Worm (Caenorhabditis elegans) whole organism, L4 larva: Measurements from ENCODE around the gene C38H2.3.

ENCODE experiments used
- D1046.2 ChIP-seq: fragments of 200-800 bp; sonication (Bioruptor generic); IDR thresholded peaks from 2 replicates; pipeline ENCODE4 v1.3.6; 2022; ENCODE audit warnings: missing genetic modification characterization, missing compliant biosample characterization
- F10B5.3 ChIP-seq: sonication (generic microtip); optimal IDR thresholded peaks from 2 replicates; lab custom pipeline; 2016; ENCODE audit warnings: mild to moderate bottlenecking, missing genetic modification characterization, missing compliant biosample characterization
- F37D6.2 ChIP-seq: sonication (generic microtip); optimal IDR thresholded peaks from 2 replicates; lab custom pipeline; 2016; ENCODE audit warnings: mild to moderate bottlenecking, missing genetic modification characterization, missing compliant biosample characterization
- T20F7.1 ChIP-seq: fragments of 200-800 bp; sonication (Bioruptor generic); optimal IDR thresholded peaks from 2 replicates; lab custom pipeline; 2018; ENCODE audit warnings: mild to moderate bottlenecking, missing genetic modification characterization, missing compliant biosample characterization
- Y48G9A.11 ChIP-seq: fragments of 200-800 bp; sonication (Bioruptor generic); IDR thresholded peaks from 2 replicates; pipeline ENCODE4 v1.3.6; 2022; ENCODE audit warnings: missing genetic modification reagents, missing genetic modification characterization, missing compliant biosample characterization
- Y5F2A.4 ChIP-seq: fragments of 200-800 bp; sonication (Bioruptor generic); optimal IDR thresholded peaks from 2 replicates; lab custom pipeline; 2018; ENCODE audit warnings: mild to moderate bottlenecking, missing genetic modification characterization, missing compliant biosample characterization
- ZK546.5 ChIP-seq, 2 experiments: sonication (generic microtip); optimal IDR thresholded peaks; 2 replicates each; lab custom pipeline; 2017; ENCODE audit warnings: missing biosample characterization in 2 of 2, missing genetic modification characterization in 2 of 2
- aly-2 ChIP-seq: sonication (generic microtip); optimal IDR thresholded peaks from 2 replicates; lab custom pipeline; 2018; ENCODE audit warnings: missing biosample characterization, missing genetic modification characterization
- attf-4 ChIP-seq: sonication (generic microtip); optimal IDR thresholded peaks from 3 replicates; lab custom pipeline; 2017; ENCODE audit warnings: missing biosample characterization, missing genetic modification characterization
- ceh-20 ChIP-seq: fragments of 200-800 bp; sonication (Bioruptor generic); IDR thresholded peaks from 2 replicates; pipeline ENCODE4 v1.3.6; 2022; ENCODE audit warnings: missing genetic modification reagents, missing genetic modification characterization, missing compliant biosample characterization
- ceh-28 ChIP-seq: fragments of 150-350 bp; optimal IDR thresholded peaks from 2 replicates; lab custom pipeline; 2014; ENCODE audit warnings: missing biosample characterization, missing genetic modification reagents, missing genetic modification characterization
- ceh-44 ChIP-seq: fragments of 200-800 bp; sonication (Bioruptor generic); IDR thresholded peaks from 2 replicates; pipeline ENCODE4 v1.3.6; 2022; ENCODE audit warnings: missing genetic modification reagents, missing genetic modification characterization, missing compliant biosample characterization
- ceh-62 ChIP-seq: sonication (generic microtip); optimal IDR thresholded peaks from 2 replicates; lab custom pipeline; 2017; ENCODE audit warnings: missing biosample characterization, missing genetic modification characterization
- ceh-82 ChIP-seq: sonication (generic microtip); optimal IDR thresholded peaks from 2 replicates; lab custom pipeline; 2017; ENCODE audit warnings: missing biosample characterization, missing genetic modification characterization
- ces-1 ChIP-seq: fragments of 150-350 bp; sonication (generic microtip); optimal IDR thresholded peaks from 4 replicates; lab custom pipeline; 2014; ENCODE audit warnings: missing biosample characterization, missing genetic modification reagents, missing genetic modification characterization
- cey-2 ChIP-seq: sonication (generic microtip); optimal IDR thresholded peaks from 3 replicates; lab custom pipeline; 2017; ENCODE audit warnings: missing genetic modification characterization, mild to moderate bottlenecking, missing compliant biosample characterization, antibody characterized with exemption, borderline replicate concordance; ENCODE audit not compliant: insufficient read depth
- dpl-1 ChIP-seq: fragments of 150-350 bp; optimal IDR thresholded peaks from 2 replicates; lab custom pipeline; 2014; ENCODE audit warnings: missing biosample characterization, missing genetic modification reagents, missing genetic modification characterization
- egl-27 ChIP-seq: sonication (generic microtip); optimal IDR thresholded peaks from 3 replicates; lab custom pipeline; 2017; ENCODE audit warnings: missing biosample characterization, missing genetic modification reagents, missing genetic modification characterization
- egl-43 ChIP-seq: fragments of 200-800 bp; sonication (Bioruptor generic); IDR thresholded peaks from 2 replicates; pipeline ENCODE4 v1.3.6; 2022; ENCODE audit warnings: missing genetic modification reagents, missing genetic modification characterization, missing compliant biosample characterization
- fos-1 ChIP-seq: fragments of 150-350 bp; optimal IDR thresholded peaks from 2 replicates; lab custom pipeline; 2014; ENCODE audit warnings: missing biosample characterization, missing genetic modification characterization
- hif-1 ChIP-seq, 2 experiments: sonication (generic microtip); optimal IDR thresholded peaks; 2 replicates each; lab custom pipeline; 2016 to 2017; ENCODE audit warnings: missing compliant biosample characterization in 2 of 2, missing genetic modification characterization in 2 of 2, missing genetic modification reagents in 2 of 2, missing genotype in 2 of 2, mild to moderate bottlenecking in 1 of 2
- hlh-30 ChIP-seq: sonication (generic microtip); optimal IDR thresholded peaks from 2 replicates; lab custom pipeline; 2017; ENCODE audit warnings: antibody characterized with exemption, mild to moderate bottlenecking, missing genetic modification characterization, missing compliant biosample characterization; ENCODE audit not compliant: insufficient read depth
- hmg-1.1 ChIP-seq: fragments of 200-800 bp; sonication (Bioruptor generic); IDR thresholded peaks from 2 replicates; pipeline ENCODE4 v1.3.6; 2022; ENCODE audit warnings: missing genetic modification reagents, missing genetic modification characterization, missing compliant biosample characterization
- lin-13 ChIP-seq: fragments of 150-350 bp; optimal IDR thresholded peaks from 2 replicates; lab custom pipeline; 2014; ENCODE audit warnings: missing biosample characterization, missing genetic modification reagents, missing genetic modification characterization
- madf-9 ChIP-seq: fragments of 200-800 bp; sonication (Bioruptor generic); conservative IDR thresholded peaks from 2 replicates; pipeline ENCODE4 v1.3.6; 2022; ENCODE audit warnings: missing genetic modification reagents, missing genetic modification characterization, missing compliant biosample characterization
- mdl-1 ChIP-seq, 2 experiments: fragments of 150-350 bp in 1 of 2; sonication (generic microtip) in 1 of 2; optimal IDR thresholded peaks; 2 replicates each; lab custom pipeline; 2014 to 2017; ENCODE audit warnings: missing biosample characterization in 2 of 2, missing genetic modification characterization in 2 of 2
- mxl-3 ChIP-seq: fragments of 200-800 bp; sonication (Bioruptor generic); optimal IDR thresholded peaks from 2 replicates; lab custom pipeline; 2018; ENCODE audit warnings: mild to moderate bottlenecking, missing genetic modification characterization, missing compliant biosample characterization
- nhr-11 ChIP-seq: fragments of 150-350 bp; optimal IDR thresholded peaks from 2 replicates; lab custom pipeline; 2014; ENCODE audit warnings: missing biosample characterization, missing genetic modification characterization
- nhr-111 ChIP-seq: fragments of 200-800 bp; sonication (Bioruptor generic); optimal IDR thresholded peaks from 2 replicates; lab custom pipeline; 2018; ENCODE audit warnings: mild to moderate bottlenecking, missing genetic modification characterization, missing compliant biosample characterization
- nhr-237 ChIP-seq: sonication (generic microtip); optimal IDR thresholded peaks from 2 replicates; lab custom pipeline; 2017; ENCODE audit warnings: missing biosample characterization, missing genetic modification characterization
- nhr-25 ChIP-seq: sonication (generic microtip); optimal IDR thresholded peaks from 2 replicates; lab custom pipeline; 2017; ENCODE audit warnings: missing genetic modification characterization, mild to moderate bottlenecking, missing compliant biosample characterization, antibody characterized with exemption, moderate library complexity, borderline replicate concordance; ENCODE audit not compliant: insufficient read depth
- nhr-28 ChIP-seq: fragments of 150-350 bp; optimal IDR thresholded peaks from 2 replicates; lab custom pipeline; 2014; ENCODE audit warnings: missing biosample characterization, missing genetic modification characterization
- nhr-42 ChIP-seq: fragments of 200-800 bp; sonication (Bioruptor generic); IDR thresholded peaks from 2 replicates; pipeline ENCODE4 v1.3.6; 2022; ENCODE audit warnings: missing genetic modification characterization, missing compliant biosample characterization
- nhr-48 ChIP-seq: sonication (generic microtip); optimal IDR thresholded peaks from 2 replicates; lab custom pipeline; 2016; ENCODE audit warnings: mild to moderate bottlenecking, missing genetic modification characterization, missing compliant biosample characterization
- nhr-6 ChIP-seq: fragments of 150-350 bp; optimal IDR thresholded peaks from 2 replicates; lab custom pipeline; 2014; ENCODE audit warnings: missing biosample characterization, missing genetic modification characterization
- pha-4 ChIP-seq, 2 experiments: fragments of 150-350 bp in 1 of 2; fragments of 200-800 bp in 1 of 2; sonication (Bioruptor generic) in 1 of 2; IDR thresholded peaks in 1 of 2; optimal IDR thresholded peaks in 1 of 2; 2 replicates each; pipeline versions ENCODE4 v1.3.6 to Lab custom; 2014 to 2022; ENCODE audit warnings: missing genetic modification characterization in 2 of 2, missing genetic modification reagents in 2 of 2, missing biosample characterization in 1 of 2, missing compliant biosample characterization in 1 of 2
- pqm-1 ChIP-seq: sonication (generic microtip); optimal IDR thresholded peaks from 2 replicates; lab custom pipeline; 2017; ENCODE audit warnings: missing biosample characterization, missing genetic modification characterization
- rbr-2 ChIP-seq: sonication (generic microtip); optimal IDR thresholded peaks from 2 replicates; lab custom pipeline; 2016; ENCODE audit warnings: missing genotype, missing genetic modification characterization, missing compliant biosample characterization
- sdz-12 ChIP-seq: fragments of 200-800 bp; sonication (Bioruptor generic); optimal IDR thresholded peaks from 2 replicates; lab custom pipeline; 2018; ENCODE audit warnings: mild to moderate bottlenecking, missing genetic modification characterization, missing compliant biosample characterization
- set-16 ChIP-seq: fragments of 200-800 bp; sonication (Bioruptor generic); IDR thresholded peaks from 2 replicates; pipeline ENCODE4 v1.3.6; 2022; ENCODE audit warnings: missing genetic modification reagents, missing genetic modification characterization, missing compliant biosample characterization
- snpc-1.2 ChIP-seq: fragments of 200-800 bp; sonication (Bioruptor generic); IDR thresholded peaks from 2 replicates; pipeline ENCODE4 v1.3.6; 2022; ENCODE audit warnings: missing genetic modification reagents, missing genetic modification characterization, missing compliant biosample characterization
- snpc-4 ChIP-seq: fragments of 150-350 bp; optimal IDR thresholded peaks from 2 replicates; lab custom pipeline; 2014; ENCODE audit warnings: missing biosample characterization, missing genetic modification characterization
- tag-97 ChIP-seq: fragments of 200-800 bp; sonication (Bioruptor generic); IDR thresholded peaks from 2 replicates; pipeline ENCODE4 v1.3.6; 2022; ENCODE audit warnings: missing genetic modification characterization, missing compliant biosample characterization
- unc-39 ChIP-seq: sonication (generic microtip); optimal IDR thresholded peaks from 2 replicates; lab custom pipeline; 2017; ENCODE audit warnings: missing biosample characterization, missing genetic modification characterization
- vab-7 ChIP-seq: fragments of 200-800 bp; sonication (Bioruptor generic); IDR thresholded peaks from 2 replicates; pipeline ENCODE4 v1.3.6; 2022; ENCODE audit warnings: missing genetic modification reagents, missing genetic modification characterization, missing compliant biosample characterization
- zag-1 ChIP-seq: fragments of 150-350 bp; optimal IDR thresholded peaks from 2 replicates; lab custom pipeline; 2014; ENCODE audit warnings: missing biosample characterization, missing genetic modification characterization
- zip-11 ChIP-seq: fragments of 200-800 bp; sonication (Bioruptor generic); IDR thresholded peaks from 2 replicates; pipeline ENCODE4 v1.3.6; 2022; ENCODE audit warnings: missing genetic modification characterization, missing compliant biosample characterization
- zip-2 ChIP-seq: fragments of 150-350 bp; optimal IDR thresholded peaks from 2 replicates; lab custom pipeline; 2014; ENCODE audit warnings: missing biosample characterization, missing genetic modification characterization
- ztf-11 ChIP-seq: fragments of 150-350 bp; optimal IDR thresholded peaks from 2 replicates; lab custom pipeline; 2014; ENCODE audit warnings: missing biosample characterization, missing genetic modification characterization

C38H2.3 gene

DNA sequence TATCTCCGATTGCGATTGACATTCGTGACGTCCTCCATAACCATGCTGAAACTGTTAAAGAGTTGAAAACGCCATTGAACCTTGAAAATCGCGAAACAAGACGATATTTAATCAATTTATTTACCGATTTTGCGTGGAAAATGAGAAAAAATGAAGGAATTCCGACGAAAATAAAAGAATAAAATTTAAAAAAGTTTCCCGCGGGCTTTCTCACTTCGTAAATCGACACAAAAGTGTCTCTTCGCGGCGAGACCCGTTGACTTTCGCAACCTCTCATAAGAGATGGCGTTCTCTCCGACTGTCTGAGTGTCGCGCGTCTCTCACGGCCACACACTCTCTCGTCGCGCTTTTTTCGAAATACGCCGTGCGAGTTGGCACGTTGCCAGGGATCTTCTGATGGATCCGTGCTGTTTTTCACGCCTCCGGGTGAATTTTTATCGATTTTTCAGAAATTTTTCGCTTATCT is 20.9 kb upstream of the C38H2.3 start, which contains the start of gene hat-1 (continued):
- no peak for TF ChIP-seq tag-97 (GFP tag; lab: Robert Waterston, UW)
- TF ChIP-seq zip-11 (GFP tag; lab: Robert Waterston, UW) = no peak
- TF ChIP-seq hlh-30 (tag; lab: Kevin White, UChicago) = peak; percentile 90
- no peak for TF ChIP-seq ceh-82 (tag; lab: Kevin White, UChicago)
- peak; percentile 92 for TF ChIP-seq F37D6.2 (tag; lab: Kevin White, UChicago)
- TF ChIP-seq sdz-12 (GFP tag; lab: Kevin White, UChicago) = no peak
- no peak for TF ChIP-seq ces-1 (GFP tag; lab: Kevin White, UChicago)
- TF ChIP-seq snpc-1.2 = 0 out of 2 replicates have a peak, but pooled peaks have one; percentile 26
- no peak for TF ChIP-seq ceh-62 (tag; lab: Kevin White, UChicago)
- TF ChIP-seq nhr-48 (tag; lab: Kevin White, UChicago) = peak; percentile 86
- TF ChIP-seq mxl-3 = peak; percentile 87
- peak; percentile 74; the same call in 1 of the 2 replicates for TF ChIP-seq pha-4 (GFP tag; IDR thresholded peaks at IDR 0.05; lab: Robert Waterston, UW)
- TF ChIP-seq pha-4 (tag; optimal IDR thresholded peaks at IDR 0.05; lab: Kevin White, UChicago) = no peak
- peak; percentile 94 for TF ChIP-seq hmg-1.1 (GFP tag; lab: Robert Waterston, UW)
- TF ChIP-seq cey-2 (tag; lab: Kevin White, UChicago) = no peak
- peak; percentile 64 for TF ChIP-seq zip-2 (tag; lab: Kevin White, UChicago)
- TF ChIP-seq attf-4 (tag; lab: Kevin White, UChicago) = no peak
- TF ChIP-seq unc-39 = no peak
- TF ChIP-seq nhr-42 = peak; percentile 93
- TF ChIP-seq nhr-28 (tag; lab: Kevin White, UChicago) = peak; percentile 53
- TF ChIP-seq lin-13 (GFP tag; lab: Kevin White, UChicago) = peak; percentile 94
- peak; percentile 93 for TF ChIP-seq nhr-6 (tag; lab: Kevin White, UChicago)
- peak; percentile 93 for TF ChIP-seq egl-43
- no peak for TF ChIP-seq zag-1 (tag; lab: Kevin White, UChicago)
- no peak for TF ChIP-seq T20F7.1
- peak in 1 of 2 experiments; percentile 83 for TF ChIP-seq mdl-1 (tag; optimal IDR thresholded peaks at IDR 0.05; lab: Kevin White, UChicago)
- TF ChIP-seq nhr-11 (tag; lab: Kevin White, UChicago) = peak; percentile 93
- peak; percentile 75 for TF ChIP-seq Y48G9A.11
- TF ChIP-seq fos-1 = no peak
- TF ChIP-seq aly-2 (tag; lab: Kevin White, UChicago) = no peak
- no peak for TF ChIP-seq egl-27 (tag; lab: Kevin White, UChicago)
- TF ChIP-seq snpc-4 = peak; percentile 18

DNA sequence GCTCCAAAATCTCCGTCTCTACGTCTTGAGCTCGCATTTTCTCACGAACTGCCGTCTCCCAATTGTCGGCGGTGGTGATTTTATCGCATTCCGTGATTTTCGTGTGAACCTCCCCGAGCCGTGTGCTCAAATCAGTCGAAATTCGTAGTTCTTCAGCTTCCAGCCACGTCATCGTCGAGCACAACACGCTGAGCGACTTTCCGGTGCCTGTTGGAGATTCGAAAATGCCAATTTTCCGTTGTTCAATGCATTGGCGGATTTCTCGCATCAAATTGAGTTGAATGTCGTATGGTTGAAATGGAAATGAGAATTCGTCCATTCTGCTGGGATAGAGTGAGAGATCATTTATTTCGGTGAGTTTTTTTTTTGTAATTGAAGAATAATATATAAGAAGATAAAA is 18.5 kb upstream of the C38H2.3 start, which contains the start of the genes M03C11.3 and chl-1:
Gene M03C11.3 (plus strand): TSS at position 153 of the 400 bp plus-strand sequence.
Gene chl-1 (minus strand): TSS at position 323 of the 400 bp plus-strand sequence.
- TF ChIP-seq F10B5.3 (tag; lab: Kevin White, UChicago) (no peak), madf-9 (GFP tag; lab: Robert Waterston, UW) (no peak), ceh-44 (GFP tag; lab: Robert Waterston, UW) (no peak), egl-43 (no peak), zip-2 (tag; lab: Kevin White, UChicago) (no peak)

- TF ChIP-seq ZK546.5 (tag; optimal IDR thresholded peaks at IDR 0.05; lab: Kevin White, UChicago) (no peak), nhr-111 (GFP tag; lab: Kevin White, UChicago) (no peak), hif-1 (tag; optimal IDR thresholded peaks at IDR 0.05; lab: Kevin White, UChicago) (no peak), dpl-1 (no peak), ztf-11 (no peak), nhr-25 (no peak), D1046.2 (GFP tag; lab: Robert Waterston, UW) (no peak), vab-7 (0 out of 2 replicates have a peak, but pooled peaks have one; percentile 39), hlh-30 (tag; lab: Kevin White, UChicago) (peak; percentile 50), ceh-20 (GFP tag; lab: Robert Waterston, UW) (no peak), set-16 (GFP tag; lab: Robert Waterston, UW) (peak; percentile 20; the same call in 1 of the 2 replicates), ceh-28 (tag; lab: Kevin White, UChicago) (no peak), pqm-1 (tag; lab: Kevin White, UChicago) (no peak), Y5F2A.4 (GFP tag; lab: Kevin White, UChicago) (no peak), zip-2 (tag; lab: Kevin White, UChicago) (no peak), nhr-237 (tag; lab: Kevin White, UChicago) (no peak), rbr-2 (tag; lab: Kevin White, UChicago) (peak; percentile 8)
Measured at ce11 chrIII:10398919-10399318, 12.5 kb upstream of the C38H2.3 start.
